Worm (Caenorhabditis elegans): ENCODE data around the gene aldo-2.

DNA sequence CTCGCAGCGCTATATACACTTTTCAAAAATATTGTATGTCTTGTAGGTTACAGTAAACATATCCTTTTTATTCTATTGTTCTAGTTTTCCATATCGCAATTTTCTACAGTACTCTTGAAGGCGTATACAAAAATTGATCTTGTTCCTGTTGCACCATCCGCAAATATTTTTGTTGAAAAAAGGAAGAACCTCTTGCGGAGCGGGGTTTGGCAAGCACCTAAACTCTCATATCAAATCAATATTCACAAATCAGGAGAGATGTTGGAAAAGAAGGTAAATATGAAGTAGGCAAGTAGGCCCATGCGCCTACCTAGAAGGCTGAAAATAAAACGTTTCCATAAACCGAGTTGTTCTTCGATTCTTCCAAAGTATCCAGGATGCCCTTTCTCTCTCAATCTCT, 7.6 kb upstream of the aldo-2 start, which contains the start of gene C28H8.5:
- no peak for TF ChIP-seq ama-1 (optimal IDR thresholded peaks at IDR 0.05)
- TF ChIP-seq pes-1 (GFP tag; IDR thresholded peaks at IDR 0.05): no peak

Measured in whole organism, early embryonic.